Fruit fly (Drosophila melanogaster): Measurements from ENCODE around the gene CG3191.

The CG3191 gene

dm6 chrX:2222181-2222790 lies 29.5 kb downstream of the CG3191 start, which contains the start of gene Vinc (continued):
- TF ChIP-seq sima (GFP tag; optimal IDR thresholded peaks at IDR 0.05) (peak; percentile 3), Hey (tag; optimal IDR thresholded peaks at IDR 0.05) (peak; percentile 52), Awh (GFP tag; IDR thresholded peaks at IDR 0.05) (peak; percentile 52; the same call in 1 of the 2 replicates), tna (GFP tag; IDR thresholded peaks at IDR 0.05; ENCODE audit: partially characterized antibody) (peak; percentile 55; the same call in 1 of the 2 replicates), CG32767 (GFP tag; IDR thresholded peaks at IDR 0.05) (peak; percentile 59; the same call in 1 of the 2 replicates), Doc3 (GFP tag; IDR thresholded peaks at IDR 0.05; ENCODE audit: partially characterized antibody) (no peak), CG1603 (tag; optimal IDR thresholded peaks at IDR 0.05) (no peak), ftz-f1 (GFP tag; optimal IDR thresholded peaks at IDR 0.05) (peak; percentile 79), mam (GFP tag; optimal IDR thresholded peaks at IDR 0.05) (peak; percentile 93), onecut (GFP tag; IDR thresholded peaks at IDR 0.05) (peak; percentile 82), gcm2 (GFP tag; optimal IDR thresholded peaks at IDR 0.05) (peak; percentile 60), CG11247 (GFP tag; IDR thresholded peaks at IDR 0.05) (peak; percentile 82), ATbp (GFP tag; optimal IDR thresholded peaks at IDR 0.05) (peak; percentile 52), Mes4 (GFP tag; optimal IDR thresholded peaks at IDR 0.05) (peak; percentile 41), CG1832 (GFP tag; optimal IDR thresholded peaks at IDR 0.05) (no peak), tx (GFP tag; optimal IDR thresholded peaks at IDR 0.05) (peak; percentile 73), CG3838 (GFP tag; optimal IDR thresholded peaks at IDR 0.05) (no peak), Dip3 (GFP tag; optimal IDR thresholded peaks at IDR 0.05) (peak; percentile 86), CG43689 (GFP tag; IDR thresholded peaks at IDR 0.05) (no peak), HLH54F (GFP tag; optimal IDR thresholded peaks at IDR 0.05) (peak; percentile 71), CG4404 (GFP tag; IDR thresholded peaks at IDR 0.05) (peak; percentile 70), jumu (GFP tag; optimal IDR thresholded peaks at IDR 0.05) (peak; percentile 86), ap (GFP tag; IDR thresholded peaks at IDR 0.05) (peak; percentile 67), ttk (GFP tag; IDR thresholded peaks at IDR 0.05) (peak; percentile 64), HmgZ (tag; optimal IDR thresholded peaks at IDR 0.05) (peak; percentile 88), stwl (tag; optimal IDR thresholded peaks at IDR 0.05) (peak; percentile 13), D19A (tag; optimal IDR thresholded peaks at IDR 0.05) (peak; percentile 85), CG31441 (GFP tag; IDR thresholded peaks at IDR 0.05) (peak; percentile 86), CG11398 (GFP tag; optimal IDR thresholded peaks at IDR 0.05) (peak; percentile 64), CG8359 (GFP tag; optimal IDR thresholded peaks at IDR 0.05; ENCODE audit: borderline replicate concordance) (peak; percentile 66), rib (GFP tag; IDR thresholded peaks at IDR 0.05) (peak; percentile 63; the same call in 1 of the 2 replicates), lmd (GFP tag; IDR thresholded peaks at IDR 0.05) (peak; percentile 85), CG18262 (tag; optimal IDR thresholded peaks at IDR 0.05) (peak; percentile 85), Stat92E (GFP tag; optimal IDR thresholded peaks at IDR 0.05) (peak in 1 of 3 experiments; percentile 42), en (GFP tag; optimal IDR thresholded peaks at IDR 0.05) (peak; percentile 82), CG32532 (GFP tag; IDR thresholded peaks at IDR 0.05) (peak; percentile 91), CG12391 (tag; optimal IDR thresholded peaks at IDR 0.05) (peak; percentile 76), CG15696 (tag; optimal IDR thresholded peaks at IDR 0.05) (peak; percentile 73), CG11560 (tag; IDR thresholded peaks at IDR 0.05) (peak; percentile 64; the same call in 2 of the 3 replicates), da (GFP tag; optimal IDR thresholded peaks at IDR 0.05) (no peak), CG14710 (tag; optimal IDR thresholded peaks at IDR 0.05) (peak; percentile 83), CG17361 (GFP tag; IDR thresholded peaks at IDR 0.05) (peak; percentile 94), grau (tag; optimal IDR thresholded peaks at IDR 0.05) (peak; percentile 85), CG15601 (tag; optimal IDR thresholded peaks at IDR 0.05) (peak; percentile 54), NC2α (GFP tag; optimal IDR thresholded peaks at IDR 0.05) (peak; percentile 29), CG7786 (GFP tag; optimal IDR thresholded peaks at IDR 0.05) (peak; percentile 80), dimm (GFP tag; IDR thresholded peaks at IDR 0.05) (no peak), dm (GFP tag; optimal IDR thresholded peaks at IDR 0.05) (peak; percentile 36), Kr (GFP tag; optimal IDR thresholded peaks at IDR 0.05) (peak; percentile 42), CG1233 (GFP tag; optimal IDR thresholded peaks at IDR 0.05) (peak; percentile 90)

Measured in whole organism, embryonic.